Worm (Caenorhabditis elegans): ENCODE results near the gene obr-2.

obr-2 gene

DNA sequence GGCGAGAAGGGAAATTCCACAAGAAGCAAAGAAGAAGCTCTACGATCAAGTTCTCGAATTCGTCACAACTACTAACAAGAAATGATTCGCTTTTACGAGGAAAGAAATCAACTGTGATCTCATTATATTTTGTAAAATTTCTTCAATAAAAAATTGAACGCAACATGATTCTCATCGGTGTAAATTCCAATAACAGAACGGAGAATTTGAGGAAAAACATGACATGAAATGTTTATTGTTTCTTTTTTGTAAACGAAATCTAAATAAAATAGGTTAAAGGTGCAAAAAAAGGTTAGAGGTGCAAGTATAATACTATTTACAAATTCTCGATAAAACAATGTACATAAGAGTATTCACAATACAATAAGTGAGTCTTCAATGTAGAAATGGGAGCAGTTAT, 22.6 kb downstream of the obr-2 start (continued):
- peak; percentile 50 for TF ChIP-seq die-1 (tag; optimal IDR thresholded peaks at IDR 0.05)
- peak; percentile 39; the same call in 1 of the 2 replicates for TF ChIP-seq Y79H2A.3 (GFP tag; conservative IDR thresholded peaks at IDR 0.05)
- TF ChIP-seq madf-10 (tag; optimal IDR thresholded peaks at IDR 0.05), result no peak
- TF ChIP-seq lsy-27 (tag; optimal IDR thresholded peaks at IDR 0.05; ENCODE audit: borderline replicate concordance, insufficient read depth), result no peak
- peak; percentile 51 for TF ChIP-seq lin-54 (GFP tag; optimal IDR thresholded peaks at IDR 0.05)
- TF ChIP-seq lin-26 (GFP tag; IDR thresholded peaks at IDR 0.05), result no peak; the same call in 1 of the 2 replicates
- no peak for TF ChIP-seq F57A8.1 (GFP tag; optimal IDR thresholded peaks at IDR 0.05)
- TF ChIP-seq B0035.1 (tag; optimal IDR thresholded peaks at IDR 0.05), result no peak
- no peak for TF ChIP-seq fkh-3 (tag; optimal IDR thresholded peaks at IDR 0.05)
- no peak for TF ChIP-seq nhr-179 (tag; optimal IDR thresholded peaks at IDR 0.05)

DNA sequence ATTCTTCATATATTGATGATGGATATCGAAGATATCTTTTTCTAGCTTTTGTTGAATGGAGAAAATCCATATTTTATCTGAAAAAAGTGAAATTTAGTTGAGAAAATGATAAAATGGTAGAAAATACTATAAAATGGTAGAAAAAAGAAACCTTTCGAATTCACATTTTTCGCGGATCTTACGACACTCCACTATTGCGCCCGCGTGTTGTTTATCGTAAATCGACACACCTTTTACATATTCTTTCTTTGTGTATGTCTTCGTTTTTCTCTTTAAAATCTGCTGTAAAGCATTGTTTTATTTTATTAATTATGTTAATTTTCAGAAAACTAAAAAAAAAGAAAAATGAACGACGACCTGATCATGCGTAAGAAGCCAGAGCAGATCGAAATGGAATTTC, 23.2 kb downstream of the obr-2 start, which contains the start of the genes cdt-2 and T01C3.2:
Gene cdt-2 (minus strand): TSS at position 284 of the 400 bp plus-strand sequence.
Gene T01C3.2 (plus strand): TSS at position 326 of the 400 bp plus-strand sequence.
- no peak for TF ChIP-seq zfh-2 (GFP tag; conservative IDR thresholded peaks at IDR 0.05)
- TF ChIP-seq ztf-26 (tag; optimal IDR thresholded peaks at IDR 0.05), result no peak
- no peak for TF ChIP-seq ztf-6 (GFP tag; IDR thresholded peaks at IDR 0.05)
- TF ChIP-seq F22D6.2 (tag; optimal IDR thresholded peaks at IDR 0.05), result no peak
- TF ChIP-seq efl-1 (GFP tag; optimal IDR thresholded peaks at IDR 0.05), result peak; percentile 32
- TF ChIP-seq madf-8 (GFP tag; conservative IDR thresholded peaks at IDR 0.05), result no peak
- TF ChIP-seq attf-3 (GFP tag; conservative IDR thresholded peaks at IDR 0.05), result peak; percentile 91
- TF ChIP-seq cebp-2 (GFP tag; IDR thresholded peaks at IDR 0.05), result no peak
- no peak for TF ChIP-seq snpc-4 (GFP tag; optimal IDR thresholded peaks at IDR 0.05)
- no peak for TF ChIP-seq snpc-4 (tag; optimal IDR thresholded peaks at IDR 0.05)
- TF ChIP-seq egl-18 (GFP tag; IDR thresholded peaks at IDR 0.05), result no peak

DNA sequence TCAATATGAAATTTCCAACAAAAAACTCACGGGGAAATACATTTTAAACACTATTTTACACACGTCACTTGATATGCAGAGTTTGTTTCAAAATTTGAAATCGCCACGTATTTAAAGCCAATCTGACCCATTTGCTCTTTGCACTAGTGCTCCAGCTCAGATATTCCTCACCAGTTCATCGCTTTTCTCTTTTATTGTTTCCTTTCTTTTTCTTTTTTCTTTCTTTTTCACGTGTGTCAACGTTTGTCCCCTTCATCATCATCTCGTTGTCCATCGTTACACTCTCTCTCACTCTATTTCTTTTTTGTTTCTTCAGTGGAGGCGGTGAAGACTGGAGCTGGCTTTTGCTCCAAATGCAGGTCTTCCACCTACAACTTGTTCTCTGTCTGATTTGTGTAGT, 29.5 kb downstream of the obr-2 start, which contains the start of gene F02D8.4:
Gene F02D8.4 (plus strand): TSS at position 301 of the 400 bp plus-strand sequence.
- TF ChIP-seq F37B4.10 (GFP tag; IDR thresholded peaks at IDR 0.05), result no peak
- no peak for TF ChIP-seq ceh-58 (GFP tag; IDR thresholded peaks at IDR 0.05)
- TF ChIP-seq hlh-12 (tag; optimal IDR thresholded peaks at IDR 0.05), result no peak
- TF ChIP-seq dox-1 (GFP tag; IDR thresholded peaks at IDR 0.05), result no peak
- no peak for TF ChIP-seq fkh-3 (tag; optimal IDR thresholded peaks at IDR 0.05)
- TF ChIP-seq F55B11.4 (tag; optimal IDR thresholded peaks at IDR 0.05; ENCODE audit: borderline replicate concordance, insufficient read depth), result no peak
- no peak for TF ChIP-seq rcor-1 (GFP tag; IDR thresholded peaks at IDR 0.05)
- no peak for TF ChIP-seq gei-17 (GFP tag; optimal IDR thresholded peaks at IDR 0.05)
- no peak for TF ChIP-seq cebp-1 (GFP tag; IDR thresholded peaks at IDR 0.05)
- TF ChIP-seq cebp-1 (tag; optimal IDR thresholded peaks at IDR 0.05), result no peak
- TF ChIP-seq chd-7 (tag; optimal IDR thresholded peaks at IDR 0.05), result no peak
- no peak for TF ChIP-seq nhr-120 (GFP tag; IDR thresholded peaks at IDR 0.05)
- TF ChIP-seq tlf-1 (GFP tag; optimal IDR thresholded peaks at IDR 0.05), result no peak
- no peak for TF ChIP-seq Y53G8AR.9 (GFP tag; conservative IDR thresholded peaks at IDR 0.05)

DNA sequence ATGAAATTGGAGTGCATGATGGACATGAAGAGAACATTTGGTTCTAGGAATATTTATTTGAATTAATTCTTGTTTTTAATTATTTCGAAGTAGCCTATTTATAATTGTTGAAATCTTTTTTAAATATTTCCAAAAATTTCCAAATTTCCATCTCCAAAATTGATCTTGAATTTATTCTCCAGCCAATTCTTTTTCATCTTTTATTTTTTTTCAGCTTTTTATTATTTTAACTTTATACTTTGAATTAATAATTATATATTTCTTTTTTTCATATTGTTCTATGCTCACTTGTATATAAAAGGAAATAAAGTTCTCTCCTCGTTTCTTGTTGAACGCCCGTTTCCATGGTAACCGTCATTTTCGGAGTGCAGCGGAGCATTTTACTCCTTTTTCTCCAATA, 34.1 kb downstream of the obr-2 start, which contains the start of gene xbx-1:
Gene xbx-1 (plus strand): TSS at position 301 of the 400 bp plus-strand sequence.
- TF ChIP-seq tbx-9 (tag; optimal IDR thresholded peaks at IDR 0.05; ENCODE audit: borderline replicate concordance), result no peak
- no peak for TF ChIP-seq lin-40 (tag; optimal IDR thresholded peaks at IDR 0.05)
- no peak for TF ChIP-seq Y56A3A.18 (GFP tag; IDR thresholded peaks at IDR 0.05)
- no peak for TF ChIP-seq him-1 (tag; optimal IDR thresholded peaks at IDR 0.05)
- no peak for TF ChIP-seq ztf-26 (tag; optimal IDR thresholded peaks at IDR 0.05)
- TF ChIP-seq rcor-1 (GFP tag; IDR thresholded peaks at IDR 0.05), result no peak
- TF ChIP-seq somi-1 (GFP tag; optimal IDR thresholded peaks at IDR 0.05), result no peak
- TF ChIP-seq cebp-1 (GFP tag; IDR thresholded peaks at IDR 0.05), result no peak
- no peak for TF ChIP-seq cebp-1 (tag; optimal IDR thresholded peaks at IDR 0.05)
- no peak for TF ChIP-seq ztf-6 (GFP tag; IDR thresholded peaks at IDR 0.05)
- no peak for TF ChIP-seq hmg-20 (GFP tag; IDR thresholded peaks at IDR 0.05)
- TF ChIP-seq attf-6 (GFP tag; IDR thresholded peaks at IDR 0.05), result no peak
- TF ChIP-seq ceh-27 (GFP tag; optimal IDR thresholded peaks at IDR 0.05), result no peak
- TF ChIP-seq C17E4.6 (GFP tag; IDR thresholded peaks at IDR 0.05), result no peak
- TF ChIP-seq cebp-2 (GFP tag; IDR thresholded peaks at IDR 0.05), result no peak
- TF ChIP-seq B0019.2 (GFP tag; conservative IDR thresholded peaks at IDR 0.05), result no peak
- no peak for TF ChIP-seq dox-1 (GFP tag; IDR thresholded peaks at IDR 0.05)
- no peak for TF ChIP-seq nhr-179 (tag; optimal IDR thresholded peaks at IDR 0.05)
- no peak for TF ChIP-seq gei-17 (GFP tag; optimal IDR thresholded peaks at IDR 0.05)
- no peak for TF ChIP-seq attf-3 (GFP tag; conservative IDR thresholded peaks at IDR 0.05)
- no peak for TF ChIP-seq atf-7 (tag; optimal IDR thresholded peaks at IDR 0.05)
